Fruit fly (Drosophila melanogaster): Measurements from ENCODE around the gene neo.

Gene neo

dm6 chr3R:29773833-29774324 lies 45.1 kb upstream of the neo start (continued):
- TF ChIP-seq CG14014 (GFP tag; IDR thresholded peaks at IDR 0.05): peak; percentile 75
- peak; percentile 61; the same call in 2 of the 3 replicates for TF ChIP-seq H15 (GFP tag; IDR thresholded peaks at IDR 0.05)
- TF ChIP-seq CG18619 (GFP tag; optimal IDR thresholded peaks at IDR 0.05): peak; percentile 78
- TF ChIP-seq D (optimal IDR thresholded peaks at IDR 0.05): no peak
- peak; percentile 19 for TF ChIP-seq D (GFP tag; optimal IDR thresholded peaks at IDR 0.05)
- TF ChIP-seq CG9727 (GFP tag; optimal IDR thresholded peaks at IDR 0.05): peak; percentile 76
- peak; percentile 53 for TF ChIP-seq CG12942 (GFP tag; optimal IDR thresholded peaks at IDR 0.05)
- peak; percentile 38 for TF ChIP-seq oc (tag; optimal IDR thresholded peaks at IDR 0.05)
- peak; percentile 11 for TF ChIP-seq CG7928 (GFP tag; optimal IDR thresholded peaks at IDR 0.05)
- TF ChIP-seq Dll (GFP tag; IDR thresholded peaks at IDR 0.05; ENCODE audit: partially characterized antibody): no peak
- peak; percentile 68 for TF ChIP-seq NK7.1 (GFP tag; optimal IDR thresholded peaks at IDR 0.05)
- peak; percentile 39 for TF ChIP-seq CG34376 (GFP tag; optimal IDR thresholded peaks at IDR 0.05)
- TF ChIP-seq CG6654 (GFP tag; optimal IDR thresholded peaks at IDR 0.05): peak; percentile 39
- TF ChIP-seq CG14050 (GFP tag; IDR thresholded peaks at IDR 0.05): peak; percentile 63; the same call in 2 of the 3 replicates
- TF ChIP-seq CG33213 (GFP tag; optimal IDR thresholded peaks at IDR 0.05): peak; percentile 52
- TF ChIP-seq z (GFP tag; IDR thresholded peaks at IDR 0.05): no peak
- no peak for TF ChIP-seq Dp (GFP tag; optimal IDR thresholded peaks at IDR 0.05)
- TF ChIP-seq CG11723 (GFP tag; optimal IDR thresholded peaks at IDR 0.05): peak; percentile 41
- TF ChIP-seq Opbp (GFP tag; IDR thresholded peaks at IDR 0.05; ENCODE audit: partially characterized antibody): no peak
- peak; percentile 63 for TF ChIP-seq CG6813 (GFP tag; optimal IDR thresholded peaks at IDR 0.05)
- no peak for TF ChIP-seq CG1024 (GFP tag; IDR thresholded peaks at IDR 0.05)
- peak; percentile 76 for TF ChIP-seq CG9609 (GFP tag; optimal IDR thresholded peaks at IDR 0.05)
- no peak for TF ChIP-seq Doc3 (GFP tag; IDR thresholded peaks at IDR 0.05; ENCODE audit: partially characterized antibody)
- peak; percentile 85 for TF ChIP-seq CG7839 (tag; optimal IDR thresholded peaks at IDR 0.05)
- TF ChIP-seq cato (GFP tag; optimal IDR thresholded peaks at IDR 0.05; ENCODE audit: borderline replicate concordance): peak; percentile 4
- peak; percentile 33 for TF ChIP-seq gcm2 (GFP tag; optimal IDR thresholded peaks at IDR 0.05)
- TF ChIP-seq wek (GFP tag; optimal IDR thresholded peaks at IDR 0.05): peak; percentile 0
- TF ChIP-seq TFAM (GFP tag; optimal IDR thresholded peaks at IDR 0.05): no peak
- TF ChIP-seq H2.0 (GFP tag; IDR thresholded peaks at IDR 0.05): peak; percentile 33; the same call in 1 of the 2 replicates
- TF ChIP-seq zfh2 (GFP tag; optimal IDR thresholded peaks at IDR 0.05): peak; percentile 88
- no peak for TF ChIP-seq pan (optimal IDR thresholded peaks at IDR 0.05)
- peak in 1 of 2 experiments; percentile 52 for TF ChIP-seq pan (GFP tag; optimal IDR thresholded peaks at IDR 0.05 in 1 of 2, IDR thresholded peaks at IDR 0.05 in 1 of 2)
- TF ChIP-seq bigmax (GFP tag; optimal IDR thresholded peaks at IDR 0.05): no peak
- TF ChIP-seq CG9215 (GFP tag; IDR thresholded peaks at IDR 0.05): peak; percentile 82
- TF ChIP-seq CG31224 (GFP tag; IDR thresholded peaks at IDR 0.05): peak; percentile 64; the same call in 1 of the 2 replicates
- no peak for TF ChIP-seq CkIIα-i1 (GFP tag; IDR thresholded peaks at IDR 0.05)
- peak; percentile 27 for TF ChIP-seq trh (GFP tag; optimal IDR thresholded peaks at IDR 0.05)
- TF ChIP-seq CG18599 (GFP tag; optimal IDR thresholded peaks at IDR 0.05): peak; percentile 81
- TF ChIP-seq CG10366 (GFP tag; IDR thresholded peaks at IDR 0.05): peak; percentile 66
- peak; percentile 64 for TF ChIP-seq slou (GFP tag; optimal IDR thresholded peaks at IDR 0.05)
- TF ChIP-seq CG9876 (GFP tag; optimal IDR thresholded peaks at IDR 0.05): no peak
- no peak for TF ChIP-seq CG31388 (GFP tag; optimal IDR thresholded peaks at IDR 0.05)
- no peak for TF ChIP-seq Lhr (GFP tag; optimal IDR thresholded peaks at IDR 0.05)
- peak; percentile 78 for TF ChIP-seq CG11504 (tag; optimal IDR thresholded peaks at IDR 0.05)
- peak; percentile 70 for TF ChIP-seq CrebB (tag; optimal IDR thresholded peaks at IDR 0.05)
- TF ChIP-seq CG8290 (GFP tag; optimal IDR thresholded peaks at IDR 0.05): peak; percentile 28
- TF ChIP-seq CG8290 (tag; optimal IDR thresholded peaks at IDR 0.05): peak in 1 of 2 experiments; percentile 70
- no peak for TF ChIP-seq CG2129 (GFP tag; IDR thresholded peaks at IDR 0.05; ENCODE audit: partially characterized antibody)
- peak; percentile 32 for TF ChIP-seq CG10462 (GFP tag; optimal IDR thresholded peaks at IDR 0.05)
- TF ChIP-seq knrl (GFP tag; IDR thresholded peaks at IDR 0.05; ENCODE audit: partially characterized antibody): no peak
- peak; percentile 58 for TF ChIP-seq CG6689 (GFP tag; IDR thresholded peaks at IDR 0.05)

Data from whole organism, embryonic.